Worm (Caenorhabditis elegans): ENCODE measurements around the gene ugt-41.

ugt-41 gene

DNA sequence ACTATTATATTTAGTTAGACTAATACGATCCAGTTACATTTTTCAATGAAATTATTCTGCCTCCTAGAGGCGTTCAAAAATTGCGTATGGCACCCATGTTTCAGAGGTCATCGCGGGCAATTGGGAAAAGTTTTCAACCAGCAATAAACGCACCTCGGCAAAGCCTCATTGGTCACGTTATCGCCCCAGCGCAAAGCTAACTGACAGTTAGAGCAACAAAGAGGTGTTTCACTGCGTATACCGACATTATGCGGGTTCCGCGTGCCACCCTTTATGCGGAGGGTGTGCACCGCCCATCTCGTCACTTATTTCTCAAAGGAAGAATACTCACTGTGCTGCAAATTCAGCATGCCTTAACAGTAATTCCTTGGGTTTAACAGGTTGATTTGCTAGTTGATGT is 20.7 kb downstream of the ugt-41 start (continued):
- peak; percentile 9 for TF ChIP-seq hrde-1 (tag; optimal IDR thresholded peaks at IDR 0.05; ENCODE audit: borderline replicate concordance)
- TF ChIP-seq zim-3 (tag; optimal IDR thresholded peaks at IDR 0.05), result peak; percentile 14
- TF ChIP-seq snpc-1.1 (tag; optimal IDR thresholded peaks at IDR 0.05; ENCODE audit: insufficient read depth), result peak; percentile 95
- peak; percentile 95 for TF ChIP-seq him-1 (tag; optimal IDR thresholded peaks at IDR 0.05)
- peak; percentile 25 for TF ChIP-seq atf-7 (tag; optimal IDR thresholded peaks at IDR 0.05)
- 0 out of 2 replicates have a peak, but pooled peaks have one; percentile 58 for TF ChIP-seq ekl-4 (GFP tag; IDR thresholded peaks at IDR 0.05)
- TF ChIP-seq tlf-1 (GFP tag; optimal IDR thresholded peaks at IDR 0.05), result peak; percentile 46
- peak in 1 of 2 experiments; percentile 3 for TF ChIP-seq rec-8 (tag; optimal IDR thresholded peaks at IDR 0.05)
- peak; percentile 68 for TF ChIP-seq lsl-1 (GFP tag; optimal IDR thresholded peaks at IDR 0.05)
- no peak for TF ChIP-seq aptf-3 (GFP tag; IDR thresholded peaks at IDR 0.05)
- TF ChIP-seq F49E8.2 (tag; optimal IDR thresholded peaks at IDR 0.05; ENCODE audit: insufficient read depth), result peak; percentile 50
- TF ChIP-seq C17E4.6 (GFP tag; IDR thresholded peaks at IDR 0.05), result 0 out of 2 replicates have a peak, but pooled peaks have one; percentile 47
- TF ChIP-seq ztf-22 (GFP tag; optimal IDR thresholded peaks at IDR 0.05), result no peak
- TF ChIP-seq nhr-80 (tag; optimal IDR thresholded peaks at IDR 0.05), result peak; percentile 14
- 0 out of 2 replicates have a peak, but pooled peaks have one; percentile 50 for TF ChIP-seq B0019.2 (GFP tag; conservative IDR thresholded peaks at IDR 0.05)
- TF ChIP-seq ztf-26 (tag; optimal IDR thresholded peaks at IDR 0.05), result no peak
- peak; percentile 52 for TF ChIP-seq madf-8 (GFP tag; conservative IDR thresholded peaks at IDR 0.05)
- no peak for TF ChIP-seq rpc-1 (optimal IDR thresholded peaks at IDR 0.05)
- peak; percentile 6 for TF ChIP-seq rpc-1 (tag; optimal IDR thresholded peaks at IDR 0.05)
- TF ChIP-seq let-607 (tag; optimal IDR thresholded peaks at IDR 0.05), result no peak
- 0 out of 2 replicates have a peak, but pooled peaks have one; percentile 29 for TF ChIP-seq ceh-100 (GFP tag; IDR thresholded peaks at IDR 0.05)
- no peak for TF ChIP-seq ceh-40 (GFP tag; IDR thresholded peaks at IDR 0.05)
- TF ChIP-seq madf-10 (tag; optimal IDR thresholded peaks at IDR 0.05), result no peak
- TF ChIP-seq cebp-2 (GFP tag; IDR thresholded peaks at IDR 0.05), result 0 out of 2 replicates have a peak, but pooled peaks have one; percentile 27
- TF ChIP-seq unc-130 (GFP tag; optimal IDR thresholded peaks at IDR 0.05), result peak; percentile 5
- TF ChIP-seq hmg-20 (GFP tag; IDR thresholded peaks at IDR 0.05), result peak; percentile 47; the same call in 1 of the 2 replicates
- peak; percentile 92 for TF ChIP-seq pbrm-1 (GFP tag; IDR thresholded peaks at IDR 0.05)
- TF ChIP-seq snpc-3.4 (tag; optimal IDR thresholded peaks at IDR 0.05), result peak; percentile 76
- TF ChIP-seq Y95B8A.8 (GFP tag; IDR thresholded peaks at IDR 0.05), result 0 out of 2 replicates have a peak, but pooled peaks have one; percentile 29
- peak; percentile 35 for TF ChIP-seq xnd-1 (tag; optimal IDR thresholded peaks at IDR 0.05)
- no peak for TF ChIP-seq let-526 (GFP tag; IDR thresholded peaks at IDR 0.05)
- TF ChIP-seq F33H1.4 (GFP tag; IDR thresholded peaks at IDR 0.05), result peak; percentile 65
- TF ChIP-seq ztf-25 (GFP tag; IDR thresholded peaks at IDR 0.05), result no peak

DNA sequence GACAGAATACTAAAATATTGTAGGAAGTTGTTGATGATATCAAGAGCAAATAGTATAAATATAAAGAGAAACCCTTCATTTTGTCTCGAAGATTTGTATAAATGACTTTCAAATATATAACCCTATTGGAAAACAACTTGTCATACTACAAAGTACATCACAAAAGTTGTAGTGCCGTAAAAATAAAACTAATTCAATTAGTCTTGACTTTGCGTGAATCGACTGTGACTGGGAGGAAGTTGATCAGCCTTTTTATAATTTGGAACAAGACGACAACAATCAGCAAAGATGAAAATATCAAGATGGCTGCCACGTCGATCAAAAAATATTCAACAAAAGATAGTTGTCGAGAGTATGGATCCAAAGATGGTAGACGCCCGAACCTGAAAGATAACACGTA is 21.5 kb downstream of the ugt-41 start, which contains the start of gene ugt-40:
TSS of gene ugt-40 (minus strand) at position 101 of the 400 bp plus-strand sequence.
- no peak for TF ChIP-seq B0261.1 (tag; optimal IDR thresholded peaks at IDR 0.05)
- TF ChIP-seq egrh-3 (GFP tag; IDR thresholded peaks at IDR 0.05), result no peak
- TF ChIP-seq ceh-100 (GFP tag; IDR thresholded peaks at IDR 0.05), result no peak
- TF ChIP-seq gei-17 (GFP tag; optimal IDR thresholded peaks at IDR 0.05), result no peak
- no peak for TF ChIP-seq unc-62 (GFP tag; optimal IDR thresholded peaks at IDR 0.05)
- TF ChIP-seq T07F8.4 (tag; optimal IDR thresholded peaks at IDR 0.05), result no peak
- no peak for TF ChIP-seq ceh-58 (GFP tag; IDR thresholded peaks at IDR 0.05)
- TF ChIP-seq ekl-4 (GFP tag; IDR thresholded peaks at IDR 0.05), result no peak
- TF ChIP-seq tlf-1 (GFP tag; optimal IDR thresholded peaks at IDR 0.05), result no peak
- TF ChIP-seq F52B5.7 (tag; optimal IDR thresholded peaks at IDR 0.05), result no peak
- TF ChIP-seq D2030.7 (GFP tag; IDR thresholded peaks at IDR 0.05), result no peak
- no peak for TF ChIP-seq madf-10 (tag; optimal IDR thresholded peaks at IDR 0.05)
